Worm (Caenorhabditis elegans) whole organism, L1 larva: ENCODE results near the gene C34C12.1.
A peak's percentile ranks its signal among the peaks of the same experiment; 100 is the strongest.

Experiments used
- C04F5.9 ChIP-seq: sonication (generic microtip); optimal IDR thresholded peaks from 2 replicates; lab custom pipeline; 2016; ENCODE audit warnings: missing genetic modification characterization, missing compliant biosample characterization
- C16A3.4 ChIP-seq: fragments of 150-350 bp; optimal IDR thresholded peaks from 2 replicates; lab custom pipeline; 2014; ENCODE audit warnings: missing biosample characterization, missing genetic modification characterization
- aha-1 ChIP-seq: fragments of 150-350 bp; optimal IDR thresholded peaks from 2 replicates; lab custom pipeline; 2014; ENCODE audit warnings: missing biosample characterization, missing genetic modification characterization
- aly-2 ChIP-seq: fragments of 150-350 bp; optimal IDR thresholded peaks from 2 replicates; lab custom pipeline; 2014; ENCODE audit warnings: missing biosample characterization, missing genetic modification characterization
- ama-1 ChIP-seq: fragments of 150-350 bp; optimal IDR thresholded peaks from 2 replicates; lab custom pipeline; 2014
- blmp-1 ChIP-seq: fragments of 150-350 bp; optimal IDR thresholded peaks from 2 replicates; lab custom pipeline; 2014; ENCODE audit warnings: missing biosample characterization, missing genetic modification characterization
- ceh-8 ChIP-seq: fragments of 200-800 bp; sonication (Bioruptor generic); optimal IDR thresholded peaks from 2 replicates; lab custom pipeline; 2018; ENCODE audit warnings: mild to moderate bottlenecking, missing genetic modification characterization, moderate library complexity, missing compliant biosample characterization
- ceh-82 ChIP-seq, 3 experiments: fragments of 150-350 bp in 1 of 3; sonication (generic microtip) in 2 of 3; optimal IDR thresholded peaks; 2 replicates each; lab custom pipeline; 2014 to 2017; ENCODE audit warnings: missing biosample characterization in 3 of 3, missing genetic modification characterization in 3 of 3
- dsc-1 ChIP-seq: sonication (generic microtip); optimal IDR thresholded peaks from 2 replicates; lab custom pipeline; 2016; ENCODE audit warnings: mild to moderate bottlenecking, missing genetic modification characterization, missing compliant biosample characterization
- efl-1 ChIP-seq, 4 experiments: fragments of 150-350 bp; optimal IDR thresholded peaks in 3 of 4; peaks in 1 of 4; 1 replicate in 1 of 4; 2 replicates in 3 of 4; lab custom pipeline; 2014; ENCODE audit warnings: missing biosample characterization in 2 of 4, missing genetic modification characterization in 2 of 4, missing genetic modification reagents in 2 of 4
- efl-3 ChIP-seq: fragments of 200-800 bp; sonication (Bioruptor generic); optimal IDR thresholded peaks from 2 replicates; lab custom pipeline; 2018; ENCODE audit warnings: mild to moderate bottlenecking, missing genetic modification characterization, missing compliant biosample characterization
- egl-13 ChIP-seq: sonication (generic microtip); optimal IDR thresholded peaks from 2 replicates; lab custom pipeline; 2016; ENCODE audit warnings: missing genotype, missing genetic modification reagents, missing genetic modification characterization, missing compliant biosample characterization
- elt-3 ChIP-seq, 6 experiments: fragments of 150-350 bp in 1 of 6; sonication (generic microtip); optimal IDR thresholded peaks; 2 replicates each; lab custom pipeline; 2017 to 2018; ENCODE audit warnings: missing biosample characterization in 6 of 6, missing genetic modification characterization in 6 of 6, inconsistent platforms in 1 of 6
- ets-5 ChIP-seq: fragments of 200-800 bp; sonication (Bioruptor generic); IDR thresholded peaks from 2 replicates; pipeline ENCODE4 v1.3.6; 2022; ENCODE audit warnings: missing genetic modification characterization, missing compliant biosample characterization
- fkh-4 ChIP-seq: sonication (generic microtip); optimal IDR thresholded peaks from 2 replicates; lab custom pipeline; 2016; ENCODE audit warnings: missing compliant biosample characterization, missing genetic modification characterization, borderline replicate concordance
- grh-1 ChIP-seq: fragments of 200-800 bp; sonication (Bioruptor generic); IDR thresholded peaks from 2 replicates; pipeline ENCODE4 v1.3.6; 2022; ENCODE audit warnings: missing genetic modification reagents, missing genetic modification characterization, missing compliant biosample characterization
- hlh-17 ChIP-seq: fragments of 200-800 bp; sonication (Bioruptor generic); optimal IDR thresholded peaks from 2 replicates; lab custom pipeline; 2018; ENCODE audit warnings: missing genetic modification characterization, mild to moderate bottlenecking, missing compliant biosample characterization, moderate library complexity, borderline replicate concordance
- irx-1 ChIP-seq: sonication (generic microtip); optimal IDR thresholded peaks from 2 replicates; lab custom pipeline; 2016; ENCODE audit warnings: missing genetic modification characterization, missing compliant biosample characterization
- isw-1 ChIP-seq: fragments of 200-800 bp; sonication (Bioruptor generic); IDR thresholded peaks from 2 replicates; pipeline ENCODE4 v1.3.6; 2022; ENCODE audit warnings: missing genetic modification characterization, missing compliant biosample characterization
- lin-13 ChIP-seq: fragments of 150-350 bp; optimal IDR thresholded peaks from 2 replicates; lab custom pipeline; 2014; ENCODE audit warnings: missing biosample characterization, missing genetic modification reagents, missing genetic modification characterization
- lin-14 ChIP-seq: fragments of 200-800 bp; sonication (Bioruptor generic); optimal IDR thresholded peaks from 2 replicates; lab custom pipeline; 2018; ENCODE audit warnings: mild to moderate bottlenecking, missing genetic modification characterization, moderate library complexity, missing compliant biosample characterization
- lin-15B ChIP-seq: fragments of 150-350 bp; sonication (generic microtip); optimal IDR thresholded peaks from 3 replicates; lab custom pipeline; 2014; ENCODE audit warnings: missing biosample characterization, missing genetic modification characterization
- lin-39 ChIP-seq: fragments of 150-350 bp; optimal IDR thresholded peaks from 2 replicates; lab custom pipeline; 2014; ENCODE audit warnings: missing biosample characterization, missing genetic modification reagents, missing genetic modification characterization
- lir-3 ChIP-seq: sonication (generic microtip); optimal IDR thresholded peaks from 2 replicates; lab custom pipeline; 2016; ENCODE audit warnings: mild to moderate bottlenecking, missing genetic modification characterization, moderate library complexity, missing compliant biosample characterization; ENCODE audit not compliant: poor library complexity
- lsy-2 ChIP-seq, 2 experiments: fragments of 150-350 bp; optimal IDR thresholded peaks; 2 replicates each; lab custom pipeline; 2014; ENCODE audit warnings: missing biosample characterization in 2 of 2, missing genetic modification characterization in 2 of 2
- mep-1 ChIP-seq: fragments of 150-350 bp; optimal IDR thresholded peaks from 2 replicates; lab custom pipeline; 2014; ENCODE audit warnings: missing biosample characterization, missing genetic modification characterization
- nhr-28 ChIP-seq: fragments of 150-350 bp; optimal IDR thresholded peaks from 2 replicates; lab custom pipeline; 2014; ENCODE audit warnings: missing biosample characterization, missing genetic modification characterization
- nhr-47 ChIP-seq: sonication (generic microtip); optimal IDR thresholded peaks from 2 replicates; lab custom pipeline; 2016; ENCODE audit warnings: mild to moderate bottlenecking, missing genetic modification characterization, moderate library complexity, missing compliant biosample characterization
- nhr-71 ChIP-seq: sonication (generic microtip); optimal IDR thresholded peaks from 2 replicates; lab custom pipeline; 2016; ENCODE audit warnings: mild to moderate bottlenecking, missing genetic modification characterization, moderate library complexity, missing compliant biosample characterization
- nhr-77 ChIP-seq: fragments of 150-350 bp; optimal IDR thresholded peaks from 2 replicates; lab custom pipeline; 2014; ENCODE audit warnings: missing biosample characterization, missing genetic modification characterization
- nhr-85 ChIP-seq: sonication (generic microtip); peaks from one replicate; lab custom pipeline; 2016; ENCODE audit warnings: missing genetic modification characterization, inconsistent platforms, missing compliant biosample characterization
- pag-3 ChIP-seq: sonication (generic microtip); optimal IDR thresholded peaks from 2 replicates; lab custom pipeline; 2017; ENCODE audit warnings: missing genetic modification characterization, mild to moderate bottlenecking, missing compliant biosample characterization, antibody characterized with exemption, borderline replicate concordance; ENCODE audit not compliant: insufficient read depth
- snpc-4 ChIP-seq: fragments of 150-350 bp; optimal IDR thresholded peaks from 2 replicates; lab custom pipeline; 2014; ENCODE audit warnings: missing biosample characterization, missing genetic modification characterization
- sox-4 ChIP-seq: sonication (generic microtip); optimal IDR thresholded peaks from 2 replicates; lab custom pipeline; 2016; ENCODE audit warnings: missing genetic modification characterization, missing compliant biosample characterization
- swsn-7 ChIP-seq: sonication (generic microtip); optimal IDR thresholded peaks from 2 replicates; lab custom pipeline; 2016; ENCODE audit warnings: missing genetic modification characterization, missing compliant biosample characterization
- tbx-2 ChIP-seq: sonication (generic microtip); optimal IDR thresholded peaks from 2 replicates; lab custom pipeline; 2016; ENCODE audit warnings: missing genetic modification characterization, missing compliant biosample characterization
- unc-130 ChIP-seq: fragments of 150-350 bp; optimal IDR thresholded peaks from 2 replicates; lab custom pipeline; 2017; ENCODE audit warnings: missing biosample characterization, missing genetic modification characterization, inconsistent platforms
- unc-30 ChIP-seq: sonication (generic microtip); optimal IDR thresholded peaks from 2 replicates; lab custom pipeline; 2017; ENCODE audit warnings: missing biosample characterization, missing genetic modification characterization
- unc-86 ChIP-seq: sonication (generic microtip); optimal IDR thresholded peaks from 2 replicates; lab custom pipeline; 2016; ENCODE audit warnings: missing genetic modification characterization, missing compliant biosample characterization
- zag-1 ChIP-seq: fragments of 150-350 bp; optimal IDR thresholded peaks from 2 replicates; lab custom pipeline; 2014; ENCODE audit warnings: missing biosample characterization, missing genetic modification characterization
- ztf-4 ChIP-seq: fragments of 150-350 bp; optimal IDR thresholded peaks from 2 replicates; lab custom pipeline; 2014; ENCODE audit warnings: missing biosample characterization, missing genetic modification characterization

Gene C34C12.1

DNA sequence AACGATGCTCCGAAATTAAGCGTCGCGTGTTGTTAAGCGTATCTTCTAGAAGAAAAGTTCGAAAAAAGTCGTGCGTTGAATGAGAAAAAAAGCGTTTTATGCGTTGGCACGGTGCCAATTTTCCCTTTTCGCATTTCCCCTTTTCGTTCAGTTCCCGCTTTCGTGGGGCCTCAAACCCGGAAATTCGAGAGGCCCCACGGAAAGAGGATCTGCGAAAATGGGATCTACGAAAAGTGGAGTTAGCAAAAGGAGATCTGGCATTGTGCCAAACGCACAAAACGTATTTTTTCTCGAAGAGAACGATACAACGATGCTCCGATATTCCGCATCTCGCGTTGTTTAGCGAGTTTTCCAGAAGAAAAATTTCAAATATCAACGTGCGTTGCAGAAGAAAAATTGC, 45.7 kb downstream of the C34C12.1 start (continued):
- TF ChIP-seq lin-39 (tag; lab: Kevin White, UChicago), result no peak
- no peak for TF ChIP-seq efl-3 (GFP tag; lab: Kevin White, UChicago)
- no peak for TF ChIP-seq unc-30 (tag; lab: Kevin White, UChicago)
- no peak for TF ChIP-seq grh-1 (GFP tag; lab: Robert Waterston, UW)
- TF ChIP-seq swsn-7 (tag; lab: Kevin White, UChicago), result peak; percentile 3
- no peak for TF ChIP-seq ama-1 (lab: Kevin White, UChicago)
- no peak for TF ChIP-seq lin-14
- peak; percentile 33 for TF ChIP-seq nhr-71
- no peak for TF ChIP-seq irx-1
- TF ChIP-seq isw-1, result peak; percentile 31
- no peak for TF ChIP-seq unc-130
- peak; percentile 42 for TF ChIP-seq tbx-2 (tag; lab: Kevin White, UChicago)
- TF ChIP-seq nhr-28, result no peak
- peak; percentile 22 to 80 for TF ChIP-seq efl-1 (optimal IDR thresholded peaks at IDR 0.05; lab: Kevin White, UChicago)
- peak; percentile 1 to 39 for TF ChIP-seq efl-1 (GFP tag; optimal IDR thresholded peaks at IDR 0.05 in 1 of 2; lab: Kevin White, UChicago)
- TF ChIP-seq mep-1, result no peak
- no peak for TF ChIP-seq lin-15B (tag; lab: Kevin White, UChicago)
- TF ChIP-seq nhr-77 (tag; lab: Kevin White, UChicago), result no peak
- TF ChIP-seq dsc-1 (tag; lab: Kevin White, UChicago), result no peak
- no peak for TF ChIP-seq fkh-4 (tag; lab: Kevin White, UChicago)
- TF ChIP-seq unc-86 (tag; lab: Kevin White, UChicago), result peak; percentile 31
- TF ChIP-seq nhr-47, result peak; percentile 52
- TF ChIP-seq aly-2, result no peak
- TF ChIP-seq hlh-17 (GFP tag; lab: Kevin White, UChicago), result no peak
- TF ChIP-seq ceh-8 (GFP tag; lab: Kevin White, UChicago), result no peak
- TF ChIP-seq lir-3, result no peak
- TF ChIP-seq ets-5 (GFP tag; lab: Robert Waterston, UW), result no peak
- TF ChIP-seq aha-1, result no peak
- TF ChIP-seq elt-3 (tag; optimal IDR thresholded peaks at IDR 0.05; lab: Kevin White, UChicago), result no peak
- no peak for TF ChIP-seq sox-4 (tag; lab: Kevin White, UChicago)
- TF ChIP-seq blmp-1 (tag; lab: Kevin White, UChicago), result no peak
- peak in 2 of 3 experiments; percentile 5 to 18 for TF ChIP-seq ceh-82 (tag; optimal IDR thresholded peaks at IDR 0.05; lab: Kevin White, UChicago)
- no peak for TF ChIP-seq snpc-4 (tag; lab: Kevin White, UChicago)
- TF ChIP-seq C04F5.9, result no peak
- peak in 1 of 2 experiments; percentile 18 for TF ChIP-seq lsy-2 (tag; optimal IDR thresholded peaks at IDR 0.05; lab: Kevin White, UChicago)
- TF ChIP-seq ztf-4 (tag; lab: Kevin White, UChicago), result no peak
- TF ChIP-seq pag-3 (tag; lab: Kevin White, UChicago), result no peak

DNA sequence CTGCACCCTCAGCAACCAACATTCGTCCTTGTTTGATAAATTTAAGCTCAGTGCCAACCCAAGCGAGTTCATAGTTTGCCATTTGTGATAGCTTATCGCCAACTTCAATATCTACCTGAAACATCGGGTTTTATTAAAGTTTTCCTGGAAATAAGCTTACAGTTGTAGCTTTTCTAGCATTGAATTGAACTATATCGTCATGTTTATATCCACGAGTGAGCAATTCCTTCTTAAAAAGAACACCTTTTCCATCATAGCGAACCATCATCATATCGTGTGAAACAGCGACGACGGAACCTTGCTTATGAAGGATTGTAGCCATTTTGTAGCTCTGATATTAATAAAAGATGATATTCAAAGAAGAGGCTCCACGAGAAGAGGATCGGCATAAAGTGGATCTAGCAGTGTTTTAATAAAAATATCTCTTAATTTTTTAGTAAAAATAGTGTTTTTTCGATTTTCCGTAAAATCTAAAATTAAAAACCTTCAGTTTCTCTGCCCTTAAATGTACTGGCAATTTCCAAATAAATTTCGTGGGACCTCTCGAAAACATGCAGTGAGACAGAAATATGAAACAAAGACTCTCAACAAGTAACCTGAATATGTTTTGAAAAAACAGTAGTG, 48.2 kb downstream of the C34C12.1 start, which contains the start of gene M01F1.8:
TSS of gene M01F1.8 (minus strand) at position 335 of the 624 bp plus-strand sequence.
- TF ChIP-seq C16A3.4 (tag; lab: Kevin White, UChicago), result no peak
- no peak for TF ChIP-seq nhr-77 (tag; lab: Kevin White, UChicago)
- TF ChIP-seq zag-1 (tag; lab: Kevin White, UChicago), result no peak
- no peak for TF ChIP-seq egl-13 (tag; lab: Kevin White, UChicago)
- no peak for TF ChIP-seq efl-1 (optimal IDR thresholded peaks at IDR 0.05; lab: Kevin White, UChicago)
- peak in 1 of 2 experiments; percentile 3 for TF ChIP-seq efl-1 (GFP tag; optimal IDR thresholded peaks at IDR 0.05 in 1 of 2; lab: Kevin White, UChicago)
- TF ChIP-seq aha-1, result no peak
- peak in 1 of 2 experiments; percentile 38 for TF ChIP-seq lsy-2 (tag; optimal IDR thresholded peaks at IDR 0.05; lab: Kevin White, UChicago)
- TF ChIP-seq lin-14, result no peak
- no peak for TF ChIP-seq nhr-85 (tag; lab: Kevin White, UChicago)
- no peak for TF ChIP-seq lin-13
- TF ChIP-seq, all 84 proteins: peak for 2
